Worm (Caenorhabditis elegans) whole organism, young adult: ENCODE data around the gene nas-28.

Experiments
- F57C9.4 ChIP-seq: sonication (generic microtip); optimal IDR thresholded peaks from 2 replicates; lab custom pipeline; 2017; ENCODE audit warnings: mild to moderate bottlenecking, missing genetic modification characterization, missing compliant biosample characterization
- Y95B8A.8 ChIP-seq: fragments of 200-800 bp; sonication (Bioruptor generic); IDR thresholded peaks from 2 replicates; pipeline ENCODE4 v1.3.6; 2022; ENCODE audit warnings: missing genetic modification reagents, missing genetic modification characterization, missing compliant biosample characterization
- ama-1 ChIP-seq, 3 experiments: fragments of 150-350 bp in 1 of 3; sonication (generic microtip) in 2 of 3; optimal IDR thresholded peaks; 2 replicates each; lab custom pipeline; 2014 to 2018; ENCODE audit warnings: missing biosample characterization in 2 of 3, missing genetic modification characterization in 2 of 3, missing genetic modification reagents in 2 of 3
- aptf-2 ChIP-seq: fragments of 200-800 bp; sonication (Bioruptor generic); conservative IDR thresholded peaks from 2 replicates; pipeline ENCODE4 v1.3.6; 2022; ENCODE audit warnings: missing genetic modification reagents, missing genetic modification characterization, missing compliant biosample characterization
- dpl-1 ChIP-seq: fragments of 150-350 bp; optimal IDR thresholded peaks from 2 replicates; lab custom pipeline; 2014; ENCODE audit warnings: missing biosample characterization, missing genetic modification reagents, missing genetic modification characterization
- egl-44 ChIP-seq: fragments of 200-800 bp; sonication (Bioruptor generic); IDR thresholded peaks from 2 replicates; pipeline ENCODE4 v1.3.6; 2022; ENCODE audit warnings: missing genetic modification reagents, missing genetic modification characterization, missing compliant biosample characterization
- egrh-3 ChIP-seq: fragments of 200-800 bp; sonication (Bioruptor generic); IDR thresholded peaks from 2 replicates; pipeline ENCODE4 v1.3.6; 2022; ENCODE audit warnings: missing genetic modification reagents, missing genetic modification characterization, missing compliant biosample characterization
- him-1 ChIP-seq: sonication (generic microtip); optimal IDR thresholded peaks from 2 replicates; lab custom pipeline; 2016; ENCODE audit warnings: missing genotype, missing genetic modification reagents, missing genetic modification characterization, missing compliant biosample characterization
- hmg-1.2 ChIP-seq: fragments of 200-800 bp; sonication (Bioruptor generic); IDR thresholded peaks from 2 replicates; pipeline ENCODE4 v1.3.6; 2022; ENCODE audit warnings: missing genetic modification reagents, missing genetic modification characterization, missing compliant biosample characterization
- let-607 ChIP-seq, 2 experiments: fragments of 200-800 bp in 1 of 2; sonication (Bioruptor generic) in 1 of 2; sonication (generic microtip) in 1 of 2; optimal IDR thresholded peaks; 2 replicates each; lab custom pipeline; 2016 to 2018; ENCODE audit warnings: mild to moderate bottlenecking in 2 of 2, missing compliant biosample characterization in 2 of 2, missing genetic modification characterization in 2 of 2, moderate library complexity in 2 of 2, missing genotype in 1 of 2
- snpc-4 ChIP-seq, 5 experiments: fragments of 150-350 bp in 1 of 5; sonication (generic microtip) in 4 of 5; optimal IDR thresholded peaks; 2 replicates each; lab custom pipeline; 2014 to 2018; ENCODE audit warnings: missing genetic modification characterization in 5 of 5, missing biosample characterization in 3 of 5, antibody characterized with exemption in 2 of 5, mild to moderate bottlenecking in 2 of 5, missing compliant biosample characterization in 2 of 5, missing genotype in 2 of 5, moderate library complexity in 2 of 5, missing genetic modification reagents in 1 of 5
- unc-62 ChIP-seq: fragments of 150-350 bp; optimal IDR thresholded peaks from 2 replicates; lab custom pipeline; 2014; ENCODE audit warnings: missing biosample characterization, missing genetic modification reagents, missing genetic modification characterization

DNA sequence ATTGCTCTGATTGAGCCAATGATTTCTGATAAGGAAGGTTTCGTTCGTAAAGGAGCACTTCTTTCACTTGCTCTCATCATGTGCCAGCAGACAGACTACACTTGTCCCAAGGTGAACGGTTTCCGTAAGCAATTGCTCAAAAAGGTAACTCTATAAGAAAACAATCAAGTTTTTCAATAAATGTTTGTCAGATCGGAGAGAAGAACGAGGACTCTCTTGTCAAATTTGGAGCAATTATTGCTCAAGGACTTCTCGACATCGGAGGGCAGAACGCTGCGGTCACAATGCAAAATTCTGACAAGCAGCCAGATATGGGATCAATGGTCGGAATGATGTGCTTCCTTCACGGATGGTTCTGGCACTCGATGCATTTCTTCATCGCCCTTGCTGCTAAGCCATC, 18.3 kb upstream of the nas-28 start:
- TF ChIP-seq ama-1 (optimal IDR thresholded peaks at IDR 0.05; lab: Kevin White, UChicago) (no peak), ama-1 (GFP tag; optimal IDR thresholded peaks at IDR 0.05; lab: Kevin White, UChicago) (no peak), Y95B8A.8 (GFP tag; lab: Robert Waterston, UW) (no peak), aptf-2 (GFP tag; lab: Robert Waterston, UW) (no peak), unc-62 (GFP tag; lab: Kevin White, UChicago) (no peak), snpc-4 (GFP tag; optimal IDR thresholded peaks at IDR 0.05; lab: Kevin White, UChicago) (no peak), snpc-4 (tag; optimal IDR thresholded peaks at IDR 0.05; lab: Kevin White, UChicago) (no peak), egl-44 (no peak), F57C9.4 (tag; lab: Kevin White, UChicago) (no peak), him-1 (no peak), dpl-1 (GFP tag; lab: Kevin White, UChicago) (no peak), hmg-1.2 (GFP tag; lab: Robert Waterston, UW) (no peak), egrh-3 (GFP tag; lab: Robert Waterston, UW) (no peak), let-607 (tag; optimal IDR thresholded peaks at IDR 0.05; lab: Kevin White, UChicago) (no peak)
